Worm (Caenorhabditis elegans) whole organism, early embryonic: ENCODE data around the gene F19C7.4.

ENCODE experiments used
- B0310.2 ChIP-seq: sonication (generic microtip); optimal IDR thresholded peaks from 2 replicates; lab custom pipeline; 2016; ENCODE audit warnings: mild to moderate bottlenecking, missing genetic modification characterization, missing compliant biosample characterization
- F13C5.2 ChIP-seq: sonication (generic microtip); optimal IDR thresholded peaks from 2 replicates; lab custom pipeline; 2017; ENCODE audit warnings: mild to moderate bottlenecking, missing genetic modification characterization, inconsistent platforms, missing compliant biosample characterization
- aly-1 ChIP-seq: sonication (generic microtip); optimal IDR thresholded peaks from 2 replicates; lab custom pipeline; 2016; ENCODE audit warnings: missing genetic modification characterization, missing compliant biosample characterization
- ama-1 ChIP-seq: fragments of 150-350 bp; optimal IDR thresholded peaks from 2 replicates; lab custom pipeline; 2014
- ceh-13 ChIP-seq: fragments of 200-800 bp; sonication (Bioruptor generic); optimal IDR thresholded peaks from 2 replicates; lab custom pipeline; 2018; ENCODE audit warnings: mild to moderate bottlenecking, missing genetic modification characterization, missing compliant biosample characterization
- ceh-36 ChIP-seq: sonication (generic microtip); optimal IDR thresholded peaks from 2 replicates; lab custom pipeline; 2016; ENCODE audit warnings: missing genetic modification characterization, inconsistent platforms, missing compliant biosample characterization
- ets-7 ChIP-seq: sonication (generic microtip); optimal IDR thresholded peaks from 2 replicates; lab custom pipeline; 2016; ENCODE audit warnings: missing genotype, missing genetic modification characterization, missing compliant biosample characterization
- flt-1 ChIP-seq: fragments of 200-800 bp; sonication (Bioruptor generic); IDR thresholded peaks from 2 replicates; pipeline ENCODE4 v1.3.6; 2022; ENCODE audit warnings: missing genetic modification characterization, missing compliant biosample characterization
- hmbx-1 ChIP-seq: sonication (generic microtip); optimal IDR thresholded peaks from 2 replicates; lab custom pipeline; 2016; ENCODE audit warnings: mild to moderate bottlenecking, missing genetic modification characterization, missing compliant biosample characterization
- hmg-4 ChIP-seq: fragments of 200-800 bp; sonication (Bioruptor generic); optimal IDR thresholded peaks from 2 replicates; lab custom pipeline; 2018; ENCODE audit warnings: mild to moderate bottlenecking, missing genetic modification characterization, missing compliant biosample characterization
- hnd-1 ChIP-seq: sonication (generic microtip); optimal IDR thresholded peaks from 2 replicates; lab custom pipeline; 2016; ENCODE audit warnings: missing genetic modification characterization, missing compliant biosample characterization
- pes-1 ChIP-seq: fragments of 200-800 bp; sonication (Bioruptor generic); IDR thresholded peaks from 2 replicates; pipeline ENCODE4 v1.3.6; 2022; ENCODE audit warnings: missing genetic modification reagents, missing genetic modification characterization, missing compliant biosample characterization
- scrt-1 ChIP-seq: fragments of 200-800 bp; sonication (Bioruptor generic); IDR thresholded peaks from 2 replicates; pipeline ENCODE4 v1.3.6; 2022; ENCODE audit warnings: missing genetic modification characterization, missing compliant biosample characterization
- sea-1 ChIP-seq: fragments of 200-800 bp; sonication (Bioruptor generic); conservative IDR thresholded peaks from 2 replicates; pipeline ENCODE4 v1.3.6; 2022; ENCODE audit warnings: missing genetic modification characterization, missing compliant biosample characterization
- tbx-11 ChIP-seq: fragments of 200-800 bp; sonication (Bioruptor generic); IDR thresholded peaks from 2 replicates; pipeline ENCODE4 v1.3.6; 2022; ENCODE audit warnings: missing genetic modification characterization, missing compliant biosample characterization
- tbx-37 ChIP-seq: fragments of 200-800 bp; sonication (Bioruptor generic); conservative IDR thresholded peaks from 2 replicates; pipeline ENCODE4 v1.3.6; 2022; ENCODE audit warnings: missing genetic modification reagents, missing genetic modification characterization, missing compliant biosample characterization
- tra-4 ChIP-seq: sonication (generic microtip); optimal IDR thresholded peaks from 2 replicates; lab custom pipeline; 2017; ENCODE audit warnings: missing genetic modification characterization, missing compliant biosample characterization

The F19C7.4 gene

DNA sequence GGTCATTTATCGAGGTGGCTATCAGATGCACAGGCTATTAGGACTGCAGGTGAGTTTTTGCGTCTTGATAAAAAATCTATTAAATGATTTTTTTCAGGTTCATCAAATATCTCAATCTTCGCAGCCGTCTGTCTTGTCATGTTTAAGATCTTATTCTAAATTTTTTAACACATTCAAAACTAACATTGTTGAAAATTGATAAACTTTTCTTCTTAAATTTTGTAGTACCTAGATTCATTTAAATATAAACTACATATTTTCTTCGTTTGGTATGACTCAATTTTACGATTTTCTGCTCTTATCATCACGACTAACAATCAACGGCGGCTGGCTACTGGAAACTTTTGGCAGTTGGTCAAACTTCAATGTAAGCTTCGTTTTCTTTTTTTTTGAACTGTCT, at the start of gene F19C7.4:
F19C7.4 (plus strand) TSS at position 301 of the 400 bp plus-strand sequence.
- TF ChIP-seq ceh-13 (GFP tag; lab: Kevin White, UChicago) (no peak), hnd-1 (tag; lab: Kevin White, UChicago) (no peak), sea-1 (GFP tag; lab: Robert Waterston, UW) (no peak), ets-7 (tag; lab: Kevin White, UChicago) (no peak), aly-1 (no peak), tra-4 (tag; lab: Kevin White, UChicago) (no peak), scrt-1 (no peak)

DNA sequence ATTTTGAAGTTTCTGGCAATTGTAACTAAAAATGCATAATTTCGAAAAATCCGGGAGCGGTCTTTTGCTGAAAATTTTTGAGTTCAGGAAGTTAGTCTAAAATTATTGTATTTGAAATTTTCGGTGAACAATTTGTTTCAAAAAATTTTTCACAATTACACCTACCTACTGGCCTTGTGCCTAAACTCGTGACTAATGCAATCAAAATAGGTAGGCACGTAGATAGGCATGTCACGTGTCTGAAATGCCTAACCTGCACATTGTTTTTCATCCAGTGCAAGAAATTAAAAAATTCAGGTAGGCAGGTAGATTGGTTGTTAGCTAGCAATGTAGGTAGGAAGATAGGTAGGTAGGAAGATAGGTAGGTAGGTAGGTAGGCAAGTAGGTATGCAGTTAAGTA, 45.5 kb upstream of the F19C7.4 start:
- no peak for TF ChIP-seq hnd-1 (tag; lab: Kevin White, UChicago)

DNA sequence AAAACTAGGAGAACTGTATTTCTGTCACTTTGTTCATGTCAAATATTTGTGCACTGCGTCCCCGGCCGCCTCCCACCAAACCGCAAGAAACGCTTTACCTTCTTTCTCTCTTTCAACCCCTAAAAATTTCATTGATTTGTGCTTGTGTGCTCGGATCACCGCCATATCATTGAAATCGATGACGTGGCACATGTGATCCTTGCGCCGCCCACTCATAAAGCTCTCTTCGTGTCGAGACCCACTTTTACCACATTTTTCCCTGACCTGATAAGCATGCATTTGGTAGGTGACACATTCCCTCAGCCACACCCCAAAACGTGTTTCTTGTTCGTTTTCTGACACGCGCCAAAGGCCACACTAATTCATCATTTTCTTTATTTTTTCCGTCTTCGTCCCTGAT, 44.9 kb upstream of the F19C7.4 start:
- TF ChIP-seq sea-1 (GFP tag; lab: Robert Waterston, UW) (no peak), scrt-1 (no peak), hmbx-1 (no peak), tbx-37 (GFP tag; lab: Robert Waterston, UW) (no peak), tra-4 (tag; lab: Kevin White, UChicago) (no peak), B0310.2 (tag; lab: Kevin White, UChicago) (no peak), ama-1 (lab: Kevin White, UChicago) (no peak), ets-7 (tag; lab: Kevin White, UChicago) (no peak), tbx-11 (no peak), ceh-36 (tag; lab: Kevin White, UChicago) (no peak), hnd-1 (tag; lab: Kevin White, UChicago) (no peak), F13C5.2 (tag; lab: Kevin White, UChicago) (no peak), aly-1 (no peak), hmg-4 (GFP tag; lab: Kevin White, UChicago) (no peak), flt-1 (GFP tag; lab: Robert Waterston, UW) (no peak), pes-1 (no peak)

DNA sequence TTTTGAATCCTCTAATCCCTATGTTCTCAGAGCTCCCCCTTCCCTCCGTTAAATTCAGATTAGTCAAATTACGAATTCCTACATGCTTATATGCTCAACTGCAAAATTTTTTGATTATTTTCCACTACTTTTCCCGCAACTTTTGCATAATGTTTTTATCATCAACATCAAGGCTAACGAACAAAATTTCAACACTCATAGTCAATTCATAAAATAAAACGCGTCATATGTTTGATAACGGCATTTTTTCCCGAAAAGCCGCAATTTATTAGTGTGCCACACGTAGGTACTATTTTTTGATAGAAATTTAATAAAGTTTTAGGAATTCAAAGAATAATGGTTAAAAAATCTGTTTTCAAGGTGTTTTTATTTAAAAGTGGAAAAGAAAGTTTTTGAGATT, 43.5 kb upstream of the F19C7.4 start:
- TF ChIP-seq hmbx-1 (no peak), tbx-11 (no peak), ets-7 (tag; lab: Kevin White, UChicago) (no peak), scrt-1 (no peak), pes-1 (no peak), ceh-36 (tag; lab: Kevin White, UChicago) (no peak), B0310.2 (tag; lab: Kevin White, UChicago) (no peak), tbx-37 (GFP tag; lab: Robert Waterston, UW) (no peak), hnd-1 (tag; lab: Kevin White, UChicago) (no peak), tra-4 (tag; lab: Kevin White, UChicago) (no peak), hmg-4 (GFP tag; lab: Kevin White, UChicago) (no peak), ceh-13 (GFP tag; lab: Kevin White, UChicago) (no peak), flt-1 (GFP tag; lab: Robert Waterston, UW) (no peak), ama-1 (lab: Kevin White, UChicago) (no peak), sea-1 (GFP tag; lab: Robert Waterston, UW) (no peak), aly-1 (no peak), F13C5.2 (tag; lab: Kevin White, UChicago) (no peak)

DNA sequence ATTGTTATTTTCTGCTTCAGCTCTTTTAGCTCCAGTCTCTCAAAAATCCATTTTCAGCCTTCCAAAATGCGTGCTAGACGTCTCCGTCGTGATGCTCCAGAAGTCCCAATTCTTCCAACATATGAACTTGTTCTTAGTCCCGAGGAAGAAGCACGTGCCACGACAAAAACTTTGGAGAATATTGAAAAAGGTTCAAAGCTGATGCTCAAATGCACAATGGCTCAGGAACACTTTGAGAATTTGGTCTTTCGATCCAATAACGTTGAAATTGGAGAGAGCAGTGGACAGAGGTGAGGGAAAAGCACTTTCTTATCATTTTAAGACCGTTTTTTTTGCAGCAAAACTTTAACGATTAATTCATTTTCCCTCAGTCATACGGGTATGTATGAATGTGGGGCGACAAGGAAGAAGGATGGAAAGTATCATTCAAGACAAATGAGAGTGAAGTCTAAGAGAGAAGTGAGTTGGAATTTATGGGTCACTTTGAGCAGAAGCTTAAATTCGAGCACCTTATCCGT, 40.0 kb upstream of the F19C7.4 start, which contains the start of gene igeg-1:
igeg-1 (plus strand) TSS at position 51 of the 518 bp plus-strand sequence.
- no peak for TF ChIP-seq flt-1 (GFP tag; lab: Robert Waterston, UW)
- no peak for TF ChIP-seq ama-1 (lab: Kevin White, UChicago)
- no peak for TF ChIP-seq scrt-1
- no peak for TF ChIP-seq pes-1

DNA sequence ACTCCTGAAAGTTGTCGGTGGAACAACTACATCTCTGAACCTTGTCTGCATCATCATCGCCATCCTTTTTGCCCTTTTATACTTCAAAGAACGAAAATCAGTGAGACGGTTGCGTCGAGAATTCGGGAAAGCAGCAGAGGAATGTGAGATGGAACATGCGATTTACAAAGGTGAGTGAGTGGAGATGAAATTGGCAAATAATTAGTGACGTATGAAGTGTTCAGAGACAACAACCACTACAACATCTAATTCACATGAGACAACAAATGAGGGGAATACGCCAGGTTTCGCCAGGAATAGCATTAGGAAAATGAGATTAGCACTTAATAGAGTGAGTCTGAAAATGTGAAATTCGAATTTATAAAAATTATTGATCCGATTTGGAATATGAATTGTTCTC, 38.1 kb upstream of the F19C7.4 start:
- no peak for TF ChIP-seq flt-1 (GFP tag; lab: Robert Waterston, UW)

DNA sequence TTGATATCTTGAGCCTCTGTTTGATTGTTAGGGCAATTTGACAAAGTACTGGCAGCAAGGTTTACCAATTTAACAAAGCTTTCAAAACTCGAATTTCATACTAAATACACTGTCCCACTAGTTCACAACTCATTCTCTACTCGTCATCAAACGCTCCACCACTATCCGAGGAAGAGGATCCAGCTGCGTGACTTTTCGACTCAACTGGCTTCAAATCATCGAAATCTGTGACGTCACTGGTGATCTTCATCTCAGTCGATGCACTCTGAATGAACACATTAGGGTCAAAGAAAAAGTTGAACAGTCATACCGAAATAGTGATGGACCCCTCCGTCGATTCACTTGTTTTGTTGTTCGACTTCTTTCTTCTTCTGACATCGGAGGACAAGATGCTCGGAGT, 36.8 kb upstream of the F19C7.4 start:
- no peak for TF ChIP-seq hnd-1 (tag; lab: Kevin White, UChicago)
- TF ChIP-seq tbx-11: no peak
- TF ChIP-seq pes-1: no peak
- TF ChIP-seq scrt-1: no peak
- TF ChIP-seq sea-1 (GFP tag; lab: Robert Waterston, UW): no peak
- no peak for TF ChIP-seq ceh-13 (GFP tag; lab: Kevin White, UChicago)
- TF ChIP-seq tbx-37 (GFP tag; lab: Robert Waterston, UW): no peak
- TF ChIP-seq tra-4 (tag; lab: Kevin White, UChicago): no peak
- no peak for TF ChIP-seq hmg-4 (GFP tag; lab: Kevin White, UChicago)
- no peak for TF ChIP-seq ama-1 (lab: Kevin White, UChicago)
- TF ChIP-seq ets-7 (tag; lab: Kevin White, UChicago): no peak
- TF ChIP-seq ceh-36 (tag; lab: Kevin White, UChicago): no peak
- TF ChIP-seq flt-1 (GFP tag; lab: Robert Waterston, UW): no peak
- TF ChIP-seq B0310.2 (tag; lab: Kevin White, UChicago): no peak
- no peak for TF ChIP-seq hmbx-1
- no peak for TF ChIP-seq F13C5.2 (tag; lab: Kevin White, UChicago)
- no peak for TF ChIP-seq aly-1

DNA sequence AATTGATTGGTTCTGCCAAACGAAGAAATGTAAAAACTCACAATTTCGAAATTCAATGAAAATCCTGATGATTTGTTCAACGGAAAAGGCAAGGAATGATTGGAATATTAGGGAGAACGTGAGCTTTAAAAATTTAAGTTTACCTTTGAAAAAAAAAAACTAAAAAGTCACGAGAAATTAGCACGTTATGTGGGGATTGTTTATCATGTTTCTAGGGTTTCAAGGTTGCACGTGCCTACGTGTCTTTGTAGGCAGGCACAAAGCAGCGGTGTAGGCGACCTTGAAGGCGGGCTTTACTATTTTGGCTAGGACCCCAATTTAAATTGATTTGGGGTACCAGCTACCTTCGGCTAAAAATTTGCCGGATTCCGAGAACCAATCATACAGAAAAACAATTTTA, 35.3 kb upstream of the F19C7.4 start, which contains the start of gene F28E10.4:
F28E10.4 (minus strand) TSS at position 101 of the 400 bp plus-strand sequence.
- TF ChIP-seq aly-1: no peak
